Fruit fly (Drosophila melanogaster) whole organism, larva: ENCODE measurements around the gene FDY.

Experiments
- noc ChIP-seq: fragments of 200-800 bp; sonication (Bioruptor generic); optimal IDR thresholded peaks from 3 replicates; lab custom pipeline; 2019; ENCODE audit warnings: missing biosample characterization, mild to moderate bottlenecking, missing genetic modification characterization, moderate library complexity

Gene FDY

DNA sequence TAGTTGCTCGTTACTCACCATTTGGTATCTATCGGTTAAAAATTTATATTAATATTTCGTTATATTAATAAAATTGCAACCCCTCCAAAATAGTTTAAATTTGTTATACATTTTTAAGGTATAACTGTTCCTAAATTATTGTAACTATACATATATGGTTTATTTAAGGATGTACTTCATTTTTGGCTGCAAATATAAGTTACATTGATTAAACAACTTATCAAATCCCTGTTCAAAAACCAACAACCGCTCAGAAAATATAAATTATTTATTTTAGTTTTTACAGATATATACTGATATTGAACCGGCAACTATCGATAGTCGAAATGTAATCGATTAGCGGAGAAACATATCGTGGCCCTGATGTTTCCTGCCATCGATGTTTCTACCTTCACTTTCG, at the start of gene FDY:
Gene FDY (plus strand): TSS at position 301 of the 400 bp plus-strand sequence.
- no peak for TF ChIP-seq noc (tag; lab: Kevin White, UChicago)
